Worm (Caenorhabditis elegans) whole organism, mixed stage, embryonic: ENCODE results near the gene C18D11.6.
A peak's percentile ranks its signal among the peaks of the same experiment; 100 is the strongest.

Source experiments
- M03D4.4 ChIP-seq: sonication (generic microtip); optimal IDR thresholded peaks from 2 replicates; lab custom pipeline; 2017; ENCODE audit warnings: mild to moderate bottlenecking, missing genetic modification characterization, missing compliant biosample characterization
- bed-3 ChIP-seq: fragments of 200-800 bp; sonication (Bioruptor generic); optimal IDR thresholded peaks from 3 replicates; lab custom pipeline; 2018; ENCODE audit warnings: mild to moderate bottlenecking, missing genetic modification characterization, moderate library complexity, missing compliant biosample characterization
- blmp-1 ChIP-seq: fragments of 150-350 bp; optimal IDR thresholded peaks from 2 replicates; lab custom pipeline; 2014; ENCODE audit warnings: missing biosample characterization, missing genetic modification characterization
- ceh-39 ChIP-seq: fragments of 150-350 bp; optimal IDR thresholded peaks from 2 replicates; lab custom pipeline; 2014; ENCODE audit warnings: missing biosample characterization, missing genetic modification characterization
- ceh-43 ChIP-seq: fragments of 200-800 bp; sonication (Bioruptor generic); optimal IDR thresholded peaks from 2 replicates; lab custom pipeline; 2018; ENCODE audit warnings: mild to moderate bottlenecking, missing genetic modification characterization, moderate library complexity, missing compliant biosample characterization
- ceh-83 ChIP-seq: fragments of 200-800 bp; sonication (Bioruptor generic); optimal IDR thresholded peaks from 2 replicates; lab custom pipeline; 2018; ENCODE audit warnings: mild to moderate bottlenecking, missing genetic modification characterization, missing compliant biosample characterization
- ces-1 ChIP-seq: fragments of 150-350 bp; optimal IDR thresholded peaks from 2 replicates; lab custom pipeline; 2014; ENCODE audit warnings: missing biosample characterization, missing genetic modification reagents, missing genetic modification characterization
- cnd-1 ChIP-seq: fragments of 200-800 bp; sonication (Bioruptor generic); optimal IDR thresholded peaks from 2 replicates; lab custom pipeline; 2018; ENCODE audit warnings: mild to moderate bottlenecking, missing genetic modification characterization, missing compliant biosample characterization
- drap-1 ChIP-seq: fragments of 200-800 bp; sonication (Bioruptor generic); optimal IDR thresholded peaks from 3 replicates; lab custom pipeline; 2018; ENCODE audit warnings: mild to moderate bottlenecking, missing genetic modification characterization, missing compliant biosample characterization
- elt-3 ChIP-seq: fragments of 150-350 bp; optimal IDR thresholded peaks from 2 replicates; lab custom pipeline; 2014; ENCODE audit warnings: missing biosample characterization, missing genetic modification characterization
- flh-1 ChIP-seq: fragments of 200-800 bp; sonication (Bioruptor generic); optimal IDR thresholded peaks from 2 replicates; lab custom pipeline; 2018; ENCODE audit warnings: mild to moderate bottlenecking, missing genetic modification characterization, moderate library complexity, missing compliant biosample characterization
- ham-2 ChIP-seq: fragments of 200-800 bp; sonication (Bioruptor generic); optimal IDR thresholded peaks from 2 replicates; lab custom pipeline; 2018; ENCODE audit warnings: mild to moderate bottlenecking, missing genetic modification characterization, missing compliant biosample characterization
- lin-13 ChIP-seq: fragments of 150-350 bp; optimal IDR thresholded peaks from 2 replicates; lab custom pipeline; 2014; ENCODE audit warnings: missing biosample characterization, missing genetic modification characterization
- lin-32 ChIP-seq: fragments of 200-800 bp; sonication (Bioruptor generic); optimal IDR thresholded peaks from 2 replicates; lab custom pipeline; 2018; ENCODE audit warnings: mild to moderate bottlenecking, missing genetic modification characterization, missing compliant biosample characterization
- lsy-2 ChIP-seq: fragments of 150-350 bp; optimal IDR thresholded peaks from 2 replicates; lab custom pipeline; 2014; ENCODE audit warnings: missing biosample characterization, missing genetic modification characterization
- mep-1 ChIP-seq: fragments of 150-350 bp; optimal IDR thresholded peaks from 2 replicates; lab custom pipeline; 2017; ENCODE audit warnings: missing biosample characterization, missing genetic modification reagents, missing genetic modification characterization, inconsistent platforms
- mls-2 ChIP-seq: sonication (generic microtip); optimal IDR thresholded peaks from 2 replicates; lab custom pipeline; 2016; ENCODE audit warnings: mild to moderate bottlenecking, missing genetic modification characterization, moderate library complexity, missing compliant biosample characterization
- nhr-12 ChIP-seq: fragments of 150-350 bp; optimal IDR thresholded peaks from 2 replicates; lab custom pipeline; 2014; ENCODE audit warnings: missing biosample characterization, missing genetic modification characterization
- nhr-237 ChIP-seq: fragments of 150-350 bp; optimal IDR thresholded peaks from 2 replicates; lab custom pipeline; 2014; ENCODE audit warnings: missing biosample characterization, missing genetic modification characterization
- nhr-28 ChIP-seq: fragments of 150-350 bp; optimal IDR thresholded peaks from 2 replicates; lab custom pipeline; 2014; ENCODE audit warnings: missing biosample characterization, missing genetic modification characterization
- nhr-76 ChIP-seq: sonication (generic microtip); optimal IDR thresholded peaks from 2 replicates; lab custom pipeline; 2017; ENCODE audit warnings: missing biosample characterization, missing genetic modification characterization
- pha-4 ChIP-seq: fragments of 150-350 bp; optimal IDR thresholded peaks from 2 replicates; lab custom pipeline; 2018; ENCODE audit warnings: missing biosample characterization, missing genetic modification reagents, missing genetic modification characterization
- sem-2 ChIP-seq: fragments of 200-800 bp; sonication (Bioruptor generic); optimal IDR thresholded peaks from 2 replicates; lab custom pipeline; 2018; ENCODE audit warnings: mild to moderate bottlenecking, missing genetic modification characterization, missing compliant biosample characterization
- snpc-4 ChIP-seq: fragments of 150-350 bp; optimal IDR thresholded peaks from 2 replicates; lab custom pipeline; 2014; ENCODE audit warnings: missing biosample characterization, missing genetic modification characterization
- sptf-1 ChIP-seq: sonication (generic microtip); optimal IDR thresholded peaks from 2 replicates; lab custom pipeline; 2017; ENCODE audit warnings: mild to moderate bottlenecking, missing genetic modification characterization, moderate library complexity, missing compliant biosample characterization
- tbx-8 ChIP-seq: fragments of 200-800 bp; sonication (Bioruptor generic); optimal IDR thresholded peaks from 2 replicates; lab custom pipeline; 2018; ENCODE audit warnings: mild to moderate bottlenecking, missing genetic modification characterization, moderate library complexity, missing compliant biosample characterization
- unc-120 ChIP-seq: sonication (generic microtip); optimal IDR thresholded peaks from 2 replicates; lab custom pipeline; 2017; ENCODE audit warnings: missing genetic modification characterization, missing compliant biosample characterization; ENCODE audit not compliant: poor library complexity, severe bottlenecking
- unc-39 ChIP-seq: fragments of 150-350 bp; optimal IDR thresholded peaks from 2 replicates; lab custom pipeline; 2014; ENCODE audit warnings: missing biosample characterization, missing genetic modification characterization
- unc-62 ChIP-seq: fragments of 150-350 bp; optimal IDR thresholded peaks from 2 replicates; lab custom pipeline; 2014; ENCODE audit warnings: missing biosample characterization, missing genetic modification reagents, missing genetic modification characterization
- ztf-11 ChIP-seq: fragments of 150-350 bp; optimal IDR thresholded peaks from 2 replicates; lab custom pipeline; 2014; ENCODE audit warnings: missing biosample characterization, missing genetic modification characterization

The C18D11.6 gene

DNA sequence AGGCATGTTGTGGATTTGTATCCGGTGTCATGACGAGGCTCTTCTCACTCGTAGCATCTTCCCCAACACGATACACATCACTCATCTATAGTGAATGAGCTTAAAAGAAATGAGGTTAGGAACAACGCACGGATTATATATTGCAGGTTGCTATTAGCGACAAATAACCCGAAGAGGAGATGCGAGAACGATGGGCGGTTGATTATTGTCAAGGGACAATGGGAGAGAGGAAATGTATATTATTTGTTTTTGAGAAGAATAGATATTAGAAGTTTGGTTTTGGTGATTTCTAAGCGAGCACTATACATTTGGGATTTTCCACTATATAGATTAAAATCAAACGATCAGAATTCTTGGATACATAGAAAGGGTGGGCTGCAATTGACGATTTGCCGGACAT is 3.7 kb upstream of the C18D11.6 start, which contains the start of gene C18D11.7:
TSS of gene C18D11.7 (minus strand) at position 101 of the 400 bp plus-strand sequence.
- TF ChIP-seq lin-32 (no peak), mep-1 (tag; lab: Kevin White, UChicago) (no peak), snpc-4 (tag; lab: Kevin White, UChicago) (no peak), sem-2 (GFP tag; lab: Kevin White, UChicago) (no peak), ceh-83 (GFP tag; lab: Kevin White, UChicago) (no peak), sptf-1 (no peak), flh-1 (GFP tag; lab: Kevin White, UChicago) (no peak)

DNA sequence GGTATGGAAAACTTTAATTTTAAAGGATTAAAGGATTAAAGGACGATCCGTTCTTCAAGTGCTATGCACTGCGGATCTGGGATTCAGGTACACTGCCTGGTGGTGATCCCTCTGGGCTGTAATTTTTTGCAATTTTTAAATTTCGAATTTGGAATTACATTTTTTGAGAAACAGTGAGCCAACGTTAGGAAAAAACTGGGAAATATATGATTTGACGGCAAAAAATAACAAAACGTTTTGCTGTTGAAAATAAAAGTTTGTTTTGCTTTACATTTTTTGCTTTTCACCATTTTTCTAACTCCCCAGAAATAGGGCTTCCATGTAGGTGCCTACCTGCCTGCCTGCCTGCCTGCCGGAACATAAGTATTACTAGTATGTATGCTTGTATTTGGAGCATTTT is 2.9 kb upstream of the C18D11.6 start, which contains the start of gene C18D11.10:
TSS of gene C18D11.10 (plus strand) at position 301 of the 400 bp plus-strand sequence.
- TF ChIP-seq nhr-76 (tag; lab: Kevin White, UChicago) (no peak), mep-1 (tag; lab: Kevin White, UChicago) (no peak), ces-1 (GFP tag; lab: Kevin White, UChicago) (no peak), mls-2 (no peak), lin-13 (tag; lab: Kevin White, UChicago) (no peak), sem-2 (GFP tag; lab: Kevin White, UChicago) (no peak), ztf-11 (tag; lab: Kevin White, UChicago) (no peak), nhr-28 (no peak), sptf-1 (no peak), unc-120 (tag; lab: Kevin White, UChicago) (no peak), cnd-1 (no peak), ham-2 (no peak), nhr-12 (tag; lab: Kevin White, UChicago) (no peak), pha-4 (tag; lab: Kevin White, UChicago) (no peak), snpc-4 (tag; lab: Kevin White, UChicago) (no peak), tbx-8 (no peak)
- TF ChIP-seq, all 35 proteins: peak for 0

DNA sequence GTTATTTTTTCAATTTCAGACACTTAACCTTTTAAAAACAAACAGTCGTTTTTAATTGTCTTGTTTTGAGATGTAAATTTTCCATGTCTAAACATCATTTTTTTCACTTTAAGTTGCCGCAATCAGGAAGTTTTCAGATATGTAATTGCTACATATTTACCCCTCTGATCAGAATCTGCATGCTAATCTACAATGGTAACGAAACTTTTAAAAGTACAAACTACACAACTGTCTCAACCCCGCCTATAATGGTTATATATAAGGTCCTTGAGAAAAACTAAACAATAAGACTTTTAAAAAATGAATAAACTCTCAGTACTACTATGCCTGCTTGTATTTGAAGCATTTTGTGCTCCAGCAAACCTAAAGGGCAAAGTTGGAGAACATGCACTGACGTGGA is 1.5 kb upstream of the C18D11.6 start, which contains the start of gene C18D11.9:
TSS of gene C18D11.9 (plus strand) at position 301 of the 400 bp plus-strand sequence.
- no peak for TF ChIP-seq lsy-2
- no peak for TF ChIP-seq blmp-1 (tag; lab: Kevin White, UChicago)
- no peak for TF ChIP-seq tbx-8
- no peak for TF ChIP-seq flh-1 (GFP tag; lab: Kevin White, UChicago)
- TF ChIP-seq sptf-1: no peak
- TF ChIP-seq cnd-1: no peak
- TF ChIP-seq unc-39 (tag; lab: Kevin White, UChicago): no peak
- no peak for TF ChIP-seq pha-4 (tag; lab: Kevin White, UChicago)
- no peak for TF ChIP-seq ceh-83 (GFP tag; lab: Kevin White, UChicago)
- no peak for TF ChIP-seq drap-1 (GFP tag; lab: Kevin White, UChicago)
- no peak for TF ChIP-seq bed-3 (GFP tag; lab: Kevin White, UChicago)
- no peak for TF ChIP-seq ceh-39
- TF ChIP-seq, all 35 proteins: peak for 0

DNA sequence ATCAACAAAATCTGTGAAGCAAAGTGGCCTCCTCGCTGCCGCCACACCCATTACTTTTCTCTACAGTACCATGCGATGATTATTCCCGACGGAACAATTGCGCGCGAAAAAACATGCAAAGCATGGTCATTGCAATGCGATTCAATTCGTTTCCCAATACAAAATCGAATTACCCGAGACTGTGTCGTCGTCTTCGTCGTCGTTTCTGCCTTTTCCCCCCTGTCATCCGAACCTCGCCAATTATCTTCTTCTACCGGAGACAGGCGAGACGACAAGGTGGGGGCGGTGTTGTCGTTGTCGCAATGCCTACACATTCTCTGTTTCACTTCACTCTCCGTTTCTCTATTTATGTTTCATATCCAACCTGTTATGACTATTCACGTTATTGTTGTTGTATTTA is 1.5 kb downstream of the C18D11.6 start:
- no peak for TF ChIP-seq nhr-12 (tag; lab: Kevin White, UChicago)
- no peak for TF ChIP-seq nhr-237
- TF ChIP-seq unc-39 (tag; lab: Kevin White, UChicago): no peak
- peak; percentile 10 for TF ChIP-seq blmp-1 (tag; lab: Kevin White, UChicago)
- TF ChIP-seq elt-3 (tag; lab: Kevin White, UChicago): no peak
- no peak for TF ChIP-seq mls-2
- TF ChIP-seq M03D4.4 (tag; lab: Kevin White, UChicago): no peak
- TF ChIP-seq drap-1 (GFP tag; lab: Kevin White, UChicago): no peak

DNA sequence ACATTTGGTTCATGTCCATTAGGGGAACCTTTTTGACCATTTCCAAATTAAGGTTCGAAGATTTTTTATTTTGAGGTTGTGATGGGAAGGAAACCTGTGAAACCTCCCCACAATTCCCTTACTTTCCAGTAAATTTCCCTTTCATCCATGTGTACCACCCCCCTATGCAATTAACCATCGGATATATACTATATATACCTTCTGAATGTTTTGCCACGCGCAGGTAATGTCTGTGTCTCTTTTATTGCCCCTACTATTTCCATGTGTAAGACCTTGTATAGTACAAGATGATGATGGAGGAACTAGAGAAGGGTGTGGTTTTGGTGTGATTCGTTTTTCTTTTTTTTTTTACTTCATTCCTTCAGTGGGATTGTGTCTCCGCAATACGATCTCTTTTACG is 4.3 kb downstream of the C18D11.6 start:
- no peak for TF ChIP-seq ceh-43 (GFP tag; lab: Kevin White, UChicago)
- no peak for TF ChIP-seq ces-1 (GFP tag; lab: Kevin White, UChicago)
- TF ChIP-seq blmp-1 (tag; lab: Kevin White, UChicago): peak; percentile 58

DNA sequence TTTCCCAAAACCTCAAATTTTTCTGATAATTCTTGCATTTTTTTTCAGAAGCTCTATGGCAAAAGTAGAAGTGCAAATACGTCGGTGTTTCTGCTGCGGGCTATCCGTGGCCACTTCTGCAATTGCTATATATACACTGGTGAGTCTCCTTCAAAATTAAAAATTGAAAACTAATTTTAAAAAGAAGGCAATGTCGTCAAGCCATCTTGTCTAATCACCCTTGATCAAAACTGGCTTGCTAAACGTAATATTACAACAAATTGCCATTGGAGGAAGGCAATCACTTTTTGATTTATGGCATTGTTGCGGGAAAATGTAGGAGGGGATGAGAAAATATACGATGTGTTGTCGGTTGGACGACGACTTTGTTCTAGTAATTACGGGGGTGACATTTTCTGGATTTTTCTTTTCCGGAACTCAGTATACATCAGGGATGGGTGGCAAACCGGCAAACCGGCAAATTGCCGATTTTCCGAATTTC is 6.2 kb downstream of the C18D11.6 start, which contains the start of gene C18D11.1:
TSS of gene C18D11.1 (plus strand) at position 51 of the 481 bp plus-strand sequence.
- TF ChIP-seq nhr-76 (tag; lab: Kevin White, UChicago): no peak
- no peak for TF ChIP-seq unc-120 (tag; lab: Kevin White, UChicago)
- peak; percentile 60 for TF ChIP-seq unc-62 (GFP tag; lab: Kevin White, UChicago)
- TF ChIP-seq nhr-28: no peak
